Worm (Caenorhabditis elegans) whole organism, late embryonic: ENCODE data around the gene str-244.

ENCODE experiments used
- C08G9.2 ChIP-seq: sonication (generic microtip); optimal IDR thresholded peaks from 2 replicates; lab custom pipeline; 2016; ENCODE audit warnings: mild to moderate bottlenecking, missing genetic modification characterization, moderate library complexity, missing compliant biosample characterization
- C38D4.7 ChIP-seq: fragments of 200-800 bp; sonication (Bioruptor generic); optimal IDR thresholded peaks from 2 replicates; lab custom pipeline; 2018; ENCODE audit warnings: mild to moderate bottlenecking, missing genetic modification characterization, moderate library complexity, missing compliant biosample characterization
- F13H6.1 ChIP-seq: sonication (generic microtip); optimal IDR thresholded peaks from 2 replicates; lab custom pipeline; 2016; ENCODE audit warnings: missing genetic modification characterization, missing compliant biosample characterization
- K02D7.2 ChIP-seq: sonication (generic microtip); optimal IDR thresholded peaks from 2 replicates; lab custom pipeline; 2017; ENCODE audit warnings: mild to moderate bottlenecking, missing genetic modification characterization, missing compliant biosample characterization
- K09A11.1 ChIP-seq: sonication (generic microtip); optimal IDR thresholded peaks from 2 replicates; lab custom pipeline; 2017; ENCODE audit warnings: antibody characterized with exemption, mild to moderate bottlenecking, missing genetic modification characterization, missing compliant biosample characterization; ENCODE audit not compliant: insufficient read depth
- ama-1 ChIP-seq: fragments of 150-350 bp; optimal IDR thresholded peaks from 2 replicates; lab custom pipeline; 2014
- ceh-14 ChIP-seq: sonication (generic microtip); optimal IDR thresholded peaks from 2 replicates; lab custom pipeline; 2016; ENCODE audit warnings: missing genotype, missing genetic modification characterization, missing compliant biosample characterization
- ceh-22 ChIP-seq: sonication (generic microtip); optimal IDR thresholded peaks from 2 replicates; lab custom pipeline; 2017; ENCODE audit warnings: missing biosample characterization, missing genetic modification characterization
- ceh-24 ChIP-seq: sonication (generic microtip); optimal IDR thresholded peaks from 2 replicates; lab custom pipeline; 2016; ENCODE audit warnings: mild to moderate bottlenecking, missing genetic modification characterization, missing compliant biosample characterization
- ceh-30 ChIP-seq: fragments of 150-350 bp; optimal IDR thresholded peaks from 2 replicates; lab custom pipeline; 2014; ENCODE audit warnings: missing biosample characterization, missing genetic modification characterization
- ceh-31 ChIP-seq: sonication (generic microtip); optimal IDR thresholded peaks from 2 replicates; lab custom pipeline; 2016; ENCODE audit warnings: missing genetic modification characterization, missing compliant biosample characterization
- ceh-45 ChIP-seq: fragments of 200-800 bp; sonication (Bioruptor generic); IDR thresholded peaks from 2 replicates; pipeline ENCODE4 v1.3.6; 2022; ENCODE audit warnings: missing genetic modification reagents, missing genetic modification characterization, missing compliant biosample characterization
- ceh-48 ChIP-seq: sonication (generic microtip); optimal IDR thresholded peaks from 2 replicates; lab custom pipeline; 2016; ENCODE audit warnings: missing genetic modification characterization, inconsistent platforms, missing compliant biosample characterization
- ceh-6 ChIP-seq: fragments of 200-800 bp; sonication (Bioruptor generic); optimal IDR thresholded peaks from 2 replicates; lab custom pipeline; 2018; ENCODE audit warnings: mild to moderate bottlenecking, missing genetic modification characterization, missing compliant biosample characterization
- che-1 ChIP-seq: sonication (generic microtip); optimal IDR thresholded peaks from 2 replicates; lab custom pipeline; 2016; ENCODE audit warnings: mild to moderate bottlenecking, missing genetic modification characterization, missing compliant biosample characterization
- dmd-4 ChIP-seq: sonication (generic microtip); optimal IDR thresholded peaks from 2 replicates; lab custom pipeline; 2016; ENCODE audit warnings: borderline replicate concordance, missing genetic modification characterization, missing compliant biosample characterization
- dve-1 ChIP-seq: sonication (generic microtip); optimal IDR thresholded peaks from 2 replicates; lab custom pipeline; 2017; ENCODE audit warnings: antibody characterized with exemption, mild to moderate bottlenecking, missing genetic modification characterization, missing compliant biosample characterization
- elt-2 ChIP-seq: sonication (generic microtip); optimal IDR thresholded peaks from 2 replicates; lab custom pipeline; 2016; ENCODE audit warnings: missing genetic modification reagents, missing genetic modification characterization, missing compliant biosample characterization
- ets-4 ChIP-seq: sonication (generic microtip); optimal IDR thresholded peaks from 2 replicates; lab custom pipeline; 2016; ENCODE audit warnings: missing genetic modification characterization, missing compliant biosample characterization
- fax-1 ChIP-seq: sonication (generic microtip); optimal IDR thresholded peaks from 2 replicates; lab custom pipeline; 2016; ENCODE audit warnings: missing genotype, missing genetic modification characterization, missing compliant biosample characterization
- fkh-6 ChIP-seq: sonication (generic microtip); optimal IDR thresholded peaks from 2 replicates; lab custom pipeline; 2016; ENCODE audit warnings: missing genetic modification characterization, missing compliant biosample characterization
- gmeb-2 ChIP-seq: sonication (generic microtip); optimal IDR thresholded peaks from 2 replicates; lab custom pipeline; 2016; ENCODE audit warnings: missing genetic modification characterization, inconsistent platforms, missing compliant biosample characterization
- hlh-13 ChIP-seq: fragments of 200-800 bp; sonication (Bioruptor generic); optimal IDR thresholded peaks from 2 replicates; lab custom pipeline; 2018; ENCODE audit warnings: mild to moderate bottlenecking, missing genetic modification characterization, missing compliant biosample characterization
- lin-11 ChIP-seq: fragments of 200-800 bp; sonication (Bioruptor generic); optimal IDR thresholded peaks from 2 replicates; lab custom pipeline; 2018; ENCODE audit warnings: mild to moderate bottlenecking, missing genetic modification characterization, missing compliant biosample characterization
- madf-2 ChIP-seq: sonication (generic microtip); optimal IDR thresholded peaks from 2 replicates; lab custom pipeline; 2017; ENCODE audit warnings: missing genetic modification characterization, missing compliant biosample characterization
- mec-3 ChIP-seq: sonication (generic microtip); optimal IDR thresholded peaks from 2 replicates; lab custom pipeline; 2016; ENCODE audit warnings: borderline replicate concordance, missing genetic modification characterization, missing compliant biosample characterization
- nhr-232 ChIP-seq: sonication (generic microtip); optimal IDR thresholded peaks from 2 replicates; lab custom pipeline; 2016; ENCODE audit warnings: missing genetic modification characterization, missing compliant biosample characterization
- npax-4 ChIP-seq: sonication (generic microtip); optimal IDR thresholded peaks from 2 replicates; lab custom pipeline; 2016; ENCODE audit warnings: missing genetic modification characterization, missing compliant biosample characterization
- odd-2 ChIP-seq: sonication (generic microtip); optimal IDR thresholded peaks from 2 replicates; lab custom pipeline; 2017; ENCODE audit warnings: antibody characterized with exemption, mild to moderate bottlenecking, missing genetic modification characterization, missing compliant biosample characterization
- pha-2 ChIP-seq: sonication (generic microtip); optimal IDR thresholded peaks from 2 replicates; lab custom pipeline; 2017; ENCODE audit warnings: mild to moderate bottlenecking, missing genetic modification characterization, missing compliant biosample characterization
- pqm-1 ChIP-seq: sonication (generic microtip); optimal IDR thresholded peaks from 2 replicates; lab custom pipeline; 2016; ENCODE audit warnings: missing genetic modification characterization, missing compliant biosample characterization
- pros-1 ChIP-seq: fragments of 150-350 bp; optimal IDR thresholded peaks from 2 replicates; lab custom pipeline; 2014; ENCODE audit warnings: missing biosample characterization, missing genetic modification reagents, missing genetic modification characterization
- ref-2 ChIP-seq: sonication (generic microtip); optimal IDR thresholded peaks from 2 replicates; lab custom pipeline; 2016; ENCODE audit warnings: missing genetic modification characterization, missing compliant biosample characterization
- rnt-1 ChIP-seq: sonication (generic microtip); optimal IDR thresholded peaks from 2 replicates; lab custom pipeline; 2016; ENCODE audit warnings: missing genetic modification characterization, missing compliant biosample characterization
- sdc-2 ChIP-seq: sonication (generic microtip); optimal IDR thresholded peaks from 2 replicates; lab custom pipeline; 2016; ENCODE audit warnings: missing genotype, missing genetic modification characterization, missing compliant biosample characterization
- sox-2 ChIP-seq: fragments of 200-800 bp; sonication (Bioruptor generic); IDR thresholded peaks from 2 replicates; pipeline ENCODE4 v1.3.6; 2022; ENCODE audit warnings: missing genetic modification reagents, missing genetic modification characterization, missing compliant biosample characterization
- sox-4 ChIP-seq: sonication (generic microtip); optimal IDR thresholded peaks from 2 replicates; lab custom pipeline; 2017; ENCODE audit warnings: mild to moderate bottlenecking, missing genetic modification characterization, inconsistent platforms, missing compliant biosample characterization
- syd-9 ChIP-seq: sonication (generic microtip); optimal IDR thresholded peaks from 2 replicates; lab custom pipeline; 2016; ENCODE audit warnings: mild to moderate bottlenecking, missing genetic modification characterization, moderate library complexity, missing compliant biosample characterization
- tbx-2 ChIP-seq: sonication (generic microtip); optimal IDR thresholded peaks from 2 replicates; lab custom pipeline; 2016; ENCODE audit warnings: missing genetic modification characterization, missing compliant biosample characterization
- tbx-7 ChIP-seq: sonication (generic microtip); optimal IDR thresholded peaks from 2 replicates; lab custom pipeline; 2016; ENCODE audit warnings: missing genotype, missing genetic modification characterization, missing compliant biosample characterization
- unc-3 ChIP-seq, 2 experiments: fragments of 200-800 bp in 1 of 2; sonication (Bioruptor generic) in 1 of 2; sonication (generic microtip) in 1 of 2; conservative IDR thresholded peaks in 1 of 2; optimal IDR thresholded peaks in 1 of 2; 2 replicates each; pipeline versions ENCODE4 v1.3.6 to Lab custom; 2016 to 2022; ENCODE audit warnings: missing compliant biosample characterization in 2 of 2, missing genetic modification characterization in 2 of 2, missing genetic modification reagents in 1 of 2
- zip-5 ChIP-seq: sonication (generic microtip); optimal IDR thresholded peaks from 2 replicates; lab custom pipeline; 2016; ENCODE audit warnings: missing genetic modification characterization, missing compliant biosample characterization

Gene str-244

DNA sequence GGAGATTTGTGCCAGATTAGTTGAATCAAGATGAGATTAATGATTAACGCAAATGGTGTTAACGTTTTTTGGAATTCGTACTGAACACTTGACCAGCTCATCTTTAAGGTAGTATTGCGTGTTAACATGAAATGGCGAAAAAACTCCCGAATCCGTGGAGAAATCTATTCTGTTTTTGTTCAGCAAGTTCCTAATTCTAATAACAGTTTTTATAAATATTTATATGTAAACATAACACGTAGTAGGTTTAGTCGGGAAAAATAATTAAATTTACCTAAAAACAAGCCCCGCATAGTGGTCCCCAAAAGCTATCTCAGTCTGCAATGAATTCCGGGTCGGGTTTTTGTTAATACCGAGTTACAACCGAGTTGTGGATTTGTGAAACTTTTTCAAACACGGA, at the start of gene str-244:
Gene str-244 (minus strand): TSS at position 101 of the 400 bp plus-strand sequence.
- TF ChIP-seq ceh-30 (no peak), ceh-31 (no peak), pros-1 (no peak), sox-4 (tag; lab: Kevin White, UChicago) (no peak), lin-11 (tag; lab: Kevin White, UChicago) (no peak), elt-2 (no peak), ceh-22 (tag; lab: Kevin White, UChicago) (no peak), gmeb-2 (tag; lab: Kevin White, UChicago) (no peak), F13H6.1 (tag; lab: Kevin White, UChicago) (no peak), K09A11.1 (tag; lab: Kevin White, UChicago) (no peak), unc-3 (GFP tag; conservative IDR thresholded peaks at IDR 0.05; lab: Robert Waterston, UW) (no peak), unc-3 (tag; optimal IDR thresholded peaks at IDR 0.05; lab: Kevin White, UChicago) (no peak), ceh-45 (no peak), C08G9.2 (tag; lab: Kevin White, UChicago) (no peak), fax-1 (no peak), dve-1 (tag; lab: Kevin White, UChicago) (no peak), madf-2 (tag; lab: Kevin White, UChicago) (no peak), che-1 (tag; lab: Kevin White, UChicago) (no peak), tbx-7 (no peak), syd-9 (no peak), ceh-14 (tag; lab: Kevin White, UChicago) (no peak)

DNA sequence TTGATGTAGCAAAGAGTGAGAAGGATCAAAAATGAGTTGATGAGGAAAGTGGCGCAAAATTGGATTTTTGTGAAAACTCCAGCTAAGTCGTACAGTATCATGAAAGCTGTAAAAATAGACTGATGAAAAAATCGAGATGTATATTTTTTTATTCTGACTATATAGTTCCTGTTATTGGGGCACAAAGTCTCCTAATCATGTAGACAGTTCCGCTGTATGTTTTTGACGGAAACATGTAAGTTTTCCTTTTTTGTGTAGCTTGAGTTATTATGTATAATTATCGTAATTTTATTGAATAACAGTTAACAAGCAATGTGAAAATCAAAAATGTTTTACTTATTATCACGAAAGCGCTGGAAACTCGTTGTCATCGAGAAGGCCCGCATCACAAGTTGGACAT, 48.6 kb upstream of the str-244 start, which contains the start of gene str-68:
Gene str-68 (minus strand): TSS at position 101 of the 400 bp plus-strand sequence.
- TF ChIP-seq elt-2: no peak
- no peak for TF ChIP-seq sdc-2 (tag; lab: Kevin White, UChicago)
- no peak for TF ChIP-seq zip-5 (tag; lab: Kevin White, UChicago)
- no peak for TF ChIP-seq ceh-22 (tag; lab: Kevin White, UChicago)
- no peak for TF ChIP-seq tbx-7
- TF ChIP-seq fkh-6 (tag; lab: Kevin White, UChicago): no peak
- TF ChIP-seq ceh-48 (tag; lab: Kevin White, UChicago): no peak
- no peak for TF ChIP-seq K02D7.2 (tag; lab: Kevin White, UChicago)
- TF ChIP-seq dmd-4: no peak
- no peak for TF ChIP-seq pqm-1 (tag; lab: Kevin White, UChicago)
- TF ChIP-seq nhr-232 (tag; lab: Kevin White, UChicago): no peak
- TF ChIP-seq ets-4 (tag; lab: Kevin White, UChicago): no peak
- TF ChIP-seq dve-1 (tag; lab: Kevin White, UChicago): no peak
- no peak for TF ChIP-seq ceh-24 (tag; lab: Kevin White, UChicago)

- no peak for TF ChIP-seq ceh-31
- TF ChIP-seq lin-11 (tag; lab: Kevin White, UChicago): no peak
- TF ChIP-seq nhr-232 (tag; lab: Kevin White, UChicago): no peak
- TF ChIP-seq tbx-2 (tag; lab: Kevin White, UChicago): no peak
- TF ChIP-seq odd-2: no peak
- TF ChIP-seq tbx-7: no peak
- TF ChIP-seq ceh-48 (tag; lab: Kevin White, UChicago): no peak
- TF ChIP-seq ets-4 (tag; lab: Kevin White, UChicago): no peak
- no peak for TF ChIP-seq sox-4 (tag; lab: Kevin White, UChicago)
- TF ChIP-seq, all 69 proteins: peak for 0
These were observed 47.9 kb upstream of the str-244 start for ce11 chrV:3106785-3107184.

- no peak for TF ChIP-seq pha-2
- TF ChIP-seq ceh-31: no peak
- no peak for TF ChIP-seq ceh-22 (tag; lab: Kevin White, UChicago)
- TF ChIP-seq syd-9: no peak
- TF ChIP-seq zip-5 (tag; lab: Kevin White, UChicago): no peak
- TF ChIP-seq sdc-2 (tag; lab: Kevin White, UChicago): no peak
These were observed 46.9 kb upstream of the str-244 start, which contains the start of gene str-69 for ce11 chrV:3105810-3106209. Gene str-69 (minus strand): TSS chrV:3105910.

DNA sequence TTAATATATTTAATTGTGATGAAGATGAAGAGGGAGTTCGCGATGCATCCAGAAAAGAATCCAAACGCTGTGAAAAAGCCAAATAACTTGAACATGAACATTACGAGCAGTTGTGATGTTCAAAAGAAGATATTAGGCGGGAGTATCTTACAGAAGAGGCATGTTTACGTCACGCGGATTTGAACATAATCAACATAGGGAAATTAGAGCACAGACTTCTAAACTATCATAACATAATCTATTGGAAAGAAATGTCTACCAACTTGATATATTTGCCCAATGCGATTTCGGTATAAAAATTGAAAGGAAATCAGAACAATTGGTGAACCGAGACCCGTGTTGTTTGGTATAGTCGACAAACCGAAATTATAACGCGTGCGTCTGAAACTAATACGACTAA, 45.2 kb upstream of the str-244 start, which contains the start of gene str-66:
Gene str-66 (minus strand): TSS at position 101 of the 400 bp plus-strand sequence.
- no peak for TF ChIP-seq mec-3 (tag; lab: Kevin White, UChicago)
- no peak for TF ChIP-seq unc-3 (GFP tag; conservative IDR thresholded peaks at IDR 0.05; lab: Robert Waterston, UW)
- no peak for TF ChIP-seq unc-3 (tag; optimal IDR thresholded peaks at IDR 0.05; lab: Kevin White, UChicago)
- no peak for TF ChIP-seq C38D4.7 (GFP tag; lab: Kevin White, UChicago)
- TF ChIP-seq tbx-7: no peak
- no peak for TF ChIP-seq lin-11 (tag; lab: Kevin White, UChicago)
- no peak for TF ChIP-seq hlh-13 (GFP tag; lab: Kevin White, UChicago)
- TF ChIP-seq ceh-45: no peak
- no peak for TF ChIP-seq npax-4 (tag; lab: Kevin White, UChicago)
- no peak for TF ChIP-seq sox-2 (GFP tag; lab: Robert Waterston, UW)
- TF ChIP-seq elt-2: no peak
- TF ChIP-seq dmd-4: no peak
- TF ChIP-seq rnt-1: no peak
- no peak for TF ChIP-seq pha-2
- no peak for TF ChIP-seq ceh-6
- TF ChIP-seq ref-2 (tag; lab: Kevin White, UChicago): no peak
- no peak for TF ChIP-seq ama-1 (lab: Kevin White, UChicago)
- no peak for TF ChIP-seq zip-5 (tag; lab: Kevin White, UChicago)
